Worm (Caenorhabditis elegans) whole organism, young adult: ENCODE results near the gene M04B2.7.

Experiments used
- B0035.1 ChIP-seq: sonication (generic microtip); optimal IDR thresholded peaks from 2 replicates; lab custom pipeline; 2016; ENCODE audit warnings: missing genetic modification characterization, mild to moderate bottlenecking, missing compliant biosample characterization, missing genotype, missing genetic modification reagents
- F33H1.4 ChIP-seq: fragments of 200-800 bp; sonication (Bioruptor generic); IDR thresholded peaks from 2 replicates; pipeline ENCODE4 v1.3.6; 2022; ENCODE audit warnings: missing genetic modification reagents, missing genetic modification characterization, missing compliant biosample characterization
- F37B4.10 ChIP-seq: fragments of 200-800 bp; sonication (Bioruptor generic); IDR thresholded peaks from 2 replicates; pipeline ENCODE4 v1.3.6; 2022; ENCODE audit warnings: missing genetic modification characterization, missing compliant biosample characterization
- F52B5.7 ChIP-seq: sonication (generic microtip); optimal IDR thresholded peaks from 2 replicates; lab custom pipeline; 2016; ENCODE audit warnings: mild to moderate bottlenecking, missing genetic modification characterization, missing compliant biosample characterization
- K12H6.12 ChIP-seq: fragments of 200-800 bp; sonication (Bioruptor generic); optimal IDR thresholded peaks from 2 replicates; lab custom pipeline; 2018; ENCODE audit warnings: mild to moderate bottlenecking, missing genetic modification characterization, missing compliant biosample characterization
- Y53F4B.3 ChIP-seq: fragments of 200-800 bp; sonication (Bioruptor generic); IDR thresholded peaks from 2 replicates; pipeline ENCODE4 v1.3.6; 2022; ENCODE audit warnings: missing genetic modification reagents, missing genetic modification characterization, missing compliant biosample characterization
- Y67H2A.10 ChIP-seq: fragments of 200-800 bp; sonication (Bioruptor generic); conservative IDR thresholded peaks from 2 replicates; pipeline ENCODE4 v1.3.6; 2022; ENCODE audit warnings: missing genetic modification reagents, missing genetic modification characterization, missing compliant biosample characterization
- Y79H2A.3 ChIP-seq: fragments of 200-800 bp; sonication (Bioruptor generic); conservative IDR thresholded peaks from 2 replicates; pipeline ENCODE4 v1.3.6; 2022; ENCODE audit warnings: missing genetic modification reagents, missing genetic modification characterization, missing compliant biosample characterization
- athp-1 ChIP-seq: sonication (generic microtip); optimal IDR thresholded peaks from 2 replicates; lab custom pipeline; 2017; ENCODE audit warnings: mild to moderate bottlenecking, missing genetic modification characterization, missing compliant biosample characterization
- attf-3 ChIP-seq: fragments of 200-800 bp; sonication (Bioruptor generic); conservative IDR thresholded peaks from 2 replicates; pipeline ENCODE4 v1.3.6; 2022; ENCODE audit warnings: missing genetic modification reagents, missing genetic modification characterization, missing compliant biosample characterization
- attf-5 ChIP-seq: fragments of 200-800 bp; sonication (Bioruptor generic); optimal IDR thresholded peaks from 2 replicates; lab custom pipeline; 2018; ENCODE audit warnings: mild to moderate bottlenecking, missing genetic modification characterization, missing compliant biosample characterization
- cebp-1 ChIP-seq, 2 experiments: fragments of 200-800 bp in 1 of 2; sonication (Bioruptor generic) in 1 of 2; sonication (generic microtip) in 1 of 2; IDR thresholded peaks in 1 of 2; optimal IDR thresholded peaks in 1 of 2; 2 replicates each; pipeline versions ENCODE4 v1.3.6 to Lab custom; 2017 to 2022; ENCODE audit warnings: missing compliant biosample characterization in 2 of 2, missing genetic modification characterization in 2 of 2, mild to moderate bottlenecking in 1 of 2, missing genetic modification reagents in 1 of 2, moderate library complexity in 1 of 2
- ceh-100 ChIP-seq: fragments of 200-800 bp; sonication (Bioruptor generic); IDR thresholded peaks from 2 replicates; pipeline ENCODE4 v1.3.6; 2022; ENCODE audit warnings: missing genetic modification reagents, missing genetic modification characterization, missing compliant biosample characterization
- ceh-27 ChIP-seq: fragments of 200-800 bp; sonication (Bioruptor generic); optimal IDR thresholded peaks from 2 replicates; lab custom pipeline; 2018; ENCODE audit warnings: mild to moderate bottlenecking, missing genetic modification characterization, moderate library complexity, missing compliant biosample characterization
- ceh-91 ChIP-seq: fragments of 200-800 bp; sonication (Bioruptor generic); IDR thresholded peaks from 2 replicates; pipeline ENCODE4 v1.3.6; 2022; ENCODE audit warnings: missing genetic modification reagents, missing genetic modification characterization, missing compliant biosample characterization
- dox-1 ChIP-seq: fragments of 200-800 bp; sonication (Bioruptor generic); IDR thresholded peaks from 2 replicates; pipeline ENCODE4 v1.3.6; 2022; ENCODE audit warnings: missing genetic modification reagents, missing genetic modification characterization, missing compliant biosample characterization
- dpl-1 ChIP-seq: fragments of 150-350 bp; optimal IDR thresholded peaks from 2 replicates; lab custom pipeline; 2014; ENCODE audit warnings: missing biosample characterization, missing genetic modification reagents, missing genetic modification characterization
- efl-1 ChIP-seq: fragments of 150-350 bp; optimal IDR thresholded peaks from 2 replicates; lab custom pipeline; 2014; ENCODE audit warnings: missing biosample characterization, missing genetic modification reagents, missing genetic modification characterization
- egl-44 ChIP-seq: fragments of 200-800 bp; sonication (Bioruptor generic); IDR thresholded peaks from 2 replicates; pipeline ENCODE4 v1.3.6; 2022; ENCODE audit warnings: missing genetic modification reagents, missing genetic modification characterization, missing compliant biosample characterization
- egrh-3 ChIP-seq: fragments of 200-800 bp; sonication (Bioruptor generic); IDR thresholded peaks from 2 replicates; pipeline ENCODE4 v1.3.6; 2022; ENCODE audit warnings: missing genetic modification reagents, missing genetic modification characterization, missing compliant biosample characterization
- hlh-26 ChIP-seq: fragments of 200-800 bp; sonication (Bioruptor generic); conservative IDR thresholded peaks from 2 replicates; pipeline ENCODE4 v1.3.6; 2022; ENCODE audit warnings: missing genetic modification reagents, missing genetic modification characterization, missing compliant biosample characterization
- hmg-1.2 ChIP-seq: fragments of 200-800 bp; sonication (Bioruptor generic); IDR thresholded peaks from 2 replicates; pipeline ENCODE4 v1.3.6; 2022; ENCODE audit warnings: missing genetic modification reagents, missing genetic modification characterization, missing compliant biosample characterization
- hrde-1 ChIP-seq: sonication (generic microtip); optimal IDR thresholded peaks from 2 replicates; lab custom pipeline; 2016; ENCODE audit warnings: missing genetic modification characterization, mild to moderate bottlenecking, missing compliant biosample characterization, moderate library complexity, missing genotype, missing genetic modification reagents, borderline replicate concordance
- hsf-1 ChIP-seq: fragments of 200-800 bp; sonication (Bioruptor generic); IDR thresholded peaks from 2 replicates; pipeline ENCODE4 v1.3.6; 2022; ENCODE audit warnings: missing genetic modification reagents, missing genetic modification characterization, missing compliant biosample characterization
- lin-26 ChIP-seq: fragments of 200-800 bp; sonication (Bioruptor generic); IDR thresholded peaks from 2 replicates; pipeline ENCODE4 v1.3.6; 2022; ENCODE audit warnings: missing genetic modification reagents, missing genetic modification characterization, missing compliant biosample characterization
- lin-35 ChIP-seq, 3 experiments: fragments of 150-350 bp in 2 of 3; sonication (generic microtip) in 1 of 3; optimal IDR thresholded peaks; 2 replicates each; lab custom pipeline; 2014 to 2018; ENCODE audit warnings: missing biosample characterization in 3 of 3, missing genetic modification characterization in 3 of 3, missing genetic modification reagents in 3 of 3
- lin-40 ChIP-seq: sonication (generic microtip); optimal IDR thresholded peaks from 2 replicates; lab custom pipeline; 2016; ENCODE audit warnings: missing genetic modification characterization, mild to moderate bottlenecking, missing compliant biosample characterization, missing genotype, missing genetic modification reagents
- lin-54 ChIP-seq: fragments of 200-800 bp; sonication (Bioruptor generic); optimal IDR thresholded peaks from 2 replicates; lab custom pipeline; 2018; ENCODE audit warnings: mild to moderate bottlenecking, missing genetic modification characterization, missing compliant biosample characterization
- lir-1 ChIP-seq: fragments of 200-800 bp; sonication (Bioruptor generic); conservative IDR thresholded peaks from 2 replicates; pipeline ENCODE4 v1.3.6; 2022; ENCODE audit warnings: missing genetic modification reagents, missing genetic modification characterization, missing compliant biosample characterization
- madf-10 ChIP-seq: sonication (generic microtip); optimal IDR thresholded peaks from 2 replicates; lab custom pipeline; 2016; ENCODE audit warnings: mild to moderate bottlenecking, missing genetic modification characterization, missing compliant biosample characterization
- madf-6 ChIP-seq: fragments of 200-800 bp; sonication (Bioruptor generic); IDR thresholded peaks from 2 replicates; pipeline ENCODE4 v1.3.6; 2022; ENCODE audit warnings: missing genetic modification reagents, missing genetic modification characterization, missing compliant biosample characterization
- mcd-1 ChIP-seq: fragments of 200-800 bp; sonication (Bioruptor generic); IDR thresholded peaks from 2 replicates; pipeline ENCODE4 v1.3.6; 2022; ENCODE audit warnings: missing genetic modification reagents, missing genetic modification characterization, missing compliant biosample characterization
- mxl-1 ChIP-seq: sonication (generic microtip); optimal IDR thresholded peaks from 2 replicates; lab custom pipeline; 2016; ENCODE audit warnings: missing genetic modification characterization, missing compliant biosample characterization
- nfyb-1 ChIP-seq: fragments of 200-800 bp; sonication (Bioruptor generic); IDR thresholded peaks from 2 replicates; pipeline ENCODE4 v1.3.6; 2022; ENCODE audit warnings: missing genetic modification reagents, missing genetic modification characterization, missing compliant biosample characterization
- nhr-80 ChIP-seq: sonication (generic microtip); optimal IDR thresholded peaks from 2 replicates; lab custom pipeline; 2016; ENCODE audit warnings: missing genetic modification characterization, missing compliant biosample characterization
- pbrm-1 ChIP-seq: fragments of 200-800 bp; sonication (Bioruptor generic); IDR thresholded peaks from 2 replicates; pipeline ENCODE4 v1.3.6; 2022; ENCODE audit warnings: missing genetic modification reagents, missing genetic modification characterization, missing compliant biosample characterization
- rcor-1 ChIP-seq: fragments of 200-800 bp; sonication (Bioruptor generic); IDR thresholded peaks from 2 replicates; pipeline ENCODE4 v1.3.6; 2022; ENCODE audit warnings: missing genetic modification reagents, missing genetic modification characterization, missing compliant biosample characterization
- rpc-1 ChIP-seq, 2 experiments: fragments of 150-350 bp in 1 of 2; sonication (generic microtip) in 1 of 2; optimal IDR thresholded peaks; 2 replicates each; lab custom pipeline; 2014 to 2018; ENCODE audit warnings: missing biosample characterization in 1 of 2, missing genetic modification characterization in 1 of 2, missing genetic modification reagents in 1 of 2, missing genotype in 1 of 2
- sea-2 ChIP-seq: fragments of 200-800 bp; sonication (Bioruptor generic); IDR thresholded peaks from 2 replicates; pipeline ENCODE4 v1.3.6; 2022; ENCODE audit warnings: missing genetic modification characterization, missing compliant biosample characterization
- snpc-1.1 ChIP-seq: sonication (generic microtip); optimal IDR thresholded peaks from 2 replicates; lab custom pipeline; 2017; ENCODE audit warnings: missing genetic modification characterization, mild to moderate bottlenecking, missing compliant biosample characterization, antibody characterized with exemption, moderate library complexity, missing genotype, missing genetic modification reagents; ENCODE audit not compliant: insufficient read depth
- snpc-4 ChIP-seq, 5 experiments: fragments of 150-350 bp in 1 of 5; sonication (generic microtip) in 4 of 5; optimal IDR thresholded peaks; 2 replicates each; lab custom pipeline; 2014 to 2018; ENCODE audit warnings: missing genetic modification characterization in 5 of 5, missing biosample characterization in 3 of 5, antibody characterized with exemption in 2 of 5, mild to moderate bottlenecking in 2 of 5, missing compliant biosample characterization in 2 of 5, missing genotype in 2 of 5, moderate library complexity in 2 of 5, missing genetic modification reagents in 1 of 5
- tbp1 ChIP-seq: fragments of 200-800 bp; sonication (Bioruptor generic); optimal IDR thresholded peaks from 2 replicates; lab custom pipeline; 2018; ENCODE audit warnings: mild to moderate bottlenecking, missing genetic modification characterization, missing compliant biosample characterization
- zfh-2 ChIP-seq: fragments of 200-800 bp; sonication (Bioruptor generic); conservative IDR thresholded peaks from 2 replicates; pipeline ENCODE4 v1.3.6; 2022; ENCODE audit warnings: missing genetic modification reagents, missing genetic modification characterization, missing compliant biosample characterization
- zim-3 ChIP-seq: sonication (generic microtip); optimal IDR thresholded peaks from 2 replicates; lab custom pipeline; 2017; ENCODE audit warnings: mild to moderate bottlenecking, missing genetic modification characterization, moderate library complexity, missing compliant biosample characterization
- ztf-28 ChIP-seq: fragments of 200-800 bp; sonication (Bioruptor generic); IDR thresholded peaks from 2 replicates; pipeline ENCODE4 v1.3.6; 2022; ENCODE audit warnings: missing genetic modification reagents, missing genetic modification characterization, missing compliant biosample characterization

M04B2.7 gene

DNA sequence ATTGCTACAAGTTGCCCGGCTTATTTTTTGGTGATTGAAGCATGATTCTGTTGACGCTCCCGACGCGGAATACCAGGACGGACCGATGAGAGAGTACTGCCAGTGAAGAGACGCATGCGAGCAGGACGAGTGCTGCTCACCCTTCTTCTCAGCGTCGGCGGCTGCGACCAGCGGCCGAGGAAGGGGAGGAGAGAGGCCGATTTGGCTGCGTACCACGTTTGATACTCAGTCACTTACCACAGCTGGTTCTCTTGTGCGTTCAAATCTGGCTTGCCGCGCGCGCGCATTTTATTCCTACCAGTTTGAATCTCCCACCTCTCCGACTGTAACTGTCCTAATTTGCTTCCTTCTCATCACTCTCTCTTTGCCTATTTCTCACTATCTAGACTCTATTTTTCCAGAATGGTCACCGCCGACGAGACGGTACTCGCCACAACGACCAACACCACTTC, 24.3 kb downstream of the M04B2.7 start, which contains the start of gene mep-1:
Gene mep-1 (plus strand): TSS at position 402 of the 452 bp plus-strand sequence.
- 0 out of 2 replicates have a peak, but pooled peaks have one; percentile 30 for TF ChIP-seq ceh-91 (GFP tag; lab: Robert Waterston, UW)
- TF ChIP-seq mxl-1 (tag; lab: Kevin White, UChicago): peak; percentile 1
- TF ChIP-seq ztf-28 (GFP tag; lab: Robert Waterston, UW): peak; percentile 50; the same call in 1 of the 2 replicates
- TF ChIP-seq F33H1.4 (GFP tag; lab: Robert Waterston, UW): peak; percentile 35
- TF ChIP-seq hmg-1.2 (GFP tag; lab: Robert Waterston, UW): peak; percentile 92
- TF ChIP-seq Y53F4B.3 (GFP tag; lab: Robert Waterston, UW): no peak
- no peak for TF ChIP-seq Y67H2A.10
- no peak for TF ChIP-seq B0035.1 (tag; lab: Kevin White, UChicago)
- TF ChIP-seq madf-10 (tag; lab: Kevin White, UChicago): peak; percentile 68
- peak; percentile 63; the same call in 1 of the 2 replicates for TF ChIP-seq nfyb-1 (GFP tag; lab: Robert Waterston, UW)
- peak; percentile 98 for TF ChIP-seq zfh-2
- TF ChIP-seq snpc-4 (GFP tag; optimal IDR thresholded peaks at IDR 0.05; lab: Kevin White, UChicago): no peak
- TF ChIP-seq snpc-4 (tag; optimal IDR thresholded peaks at IDR 0.05; lab: Kevin White, UChicago): peak in 2 of 4 experiments; percentile 59 to 61
- TF ChIP-seq pbrm-1 (GFP tag; lab: Robert Waterston, UW): peak; percentile 19; the same call in 1 of the 2 replicates
- TF ChIP-seq lin-26: peak; percentile 58
- peak; percentile 39 for TF ChIP-seq madf-6
- TF ChIP-seq lin-40 (tag; lab: Kevin White, UChicago): peak; percentile 14
- peak; percentile 50 for TF ChIP-seq zim-3 (tag; lab: Kevin White, UChicago)
- peak; percentile 92 for TF ChIP-seq egrh-3 (GFP tag; lab: Robert Waterston, UW)
- no peak for TF ChIP-seq rpc-1 (optimal IDR thresholded peaks at IDR 0.05; lab: Kevin White, UChicago)
- TF ChIP-seq rpc-1 (tag; optimal IDR thresholded peaks at IDR 0.05; lab: Kevin White, UChicago): no peak
- TF ChIP-seq attf-5: peak; percentile 62
- 0 out of 2 replicates have a peak, but pooled peaks have one; percentile 23 for TF ChIP-seq rcor-1
- TF ChIP-seq K12H6.12 (tag; lab: Kevin White, UChicago): peak; percentile 50
- TF ChIP-seq egl-44: no peak
- peak; percentile 76 for TF ChIP-seq ceh-27 (GFP tag; lab: Kevin White, UChicago)
- 0 out of 2 replicates have a peak, but pooled peaks have one; percentile 23 for TF ChIP-seq ceh-100 (GFP tag; lab: Robert Waterston, UW)
- TF ChIP-seq F52B5.7 (tag; lab: Kevin White, UChicago): peak; percentile 41
- TF ChIP-seq tbp1: no peak
- TF ChIP-seq lin-35 (GFP tag; optimal IDR thresholded peaks at IDR 0.05; lab: Kevin White, UChicago): peak in 1 of 3 experiments; percentile 5
- TF ChIP-seq Y79H2A.3 (GFP tag; lab: Robert Waterston, UW): no peak
- TF ChIP-seq dox-1 (GFP tag; lab: Robert Waterston, UW): peak; percentile 13; the same call in 1 of the 2 replicates
- TF ChIP-seq efl-1 (GFP tag; lab: Kevin White, UChicago): no peak
- TF ChIP-seq nhr-80 (tag; lab: Kevin White, UChicago): peak; percentile 38
- TF ChIP-seq F37B4.10: no peak
- 0 out of 2 replicates have a peak, but pooled peaks have one; percentile 54 for TF ChIP-seq lir-1 (GFP tag; lab: Robert Waterston, UW)
- TF ChIP-seq hlh-26: no peak
- no peak for TF ChIP-seq snpc-1.1 (tag; lab: Kevin White, UChicago)
- TF ChIP-seq hrde-1 (tag; lab: Kevin White, UChicago): peak; percentile 11
- peak; percentile 63 for TF ChIP-seq mcd-1 (GFP tag; lab: Robert Waterston, UW)
- peak; percentile 44 for TF ChIP-seq lin-54 (GFP tag; lab: Kevin White, UChicago)
- peak; percentile 1 for TF ChIP-seq dpl-1
- peak; percentile 20; the same call in 1 of the 2 replicates for TF ChIP-seq hsf-1 (GFP tag; lab: Robert Waterston, UW)
- TF ChIP-seq cebp-1 (GFP tag; IDR thresholded peaks at IDR 0.05; lab: Robert Waterston, UW): peak; percentile 30; the same call in 1 of the 2 replicates
- TF ChIP-seq cebp-1 (tag; optimal IDR thresholded peaks at IDR 0.05; lab: Kevin White, UChicago): peak; percentile 51
- TF ChIP-seq sea-2 (GFP tag; lab: Robert Waterston, UW): no peak
- peak; percentile 60 for TF ChIP-seq attf-3
- TF ChIP-seq athp-1: peak; percentile 8
